Fruit fly (Drosophila melanogaster): ENCODE results near the gene stck.

The stck gene

DNA sequence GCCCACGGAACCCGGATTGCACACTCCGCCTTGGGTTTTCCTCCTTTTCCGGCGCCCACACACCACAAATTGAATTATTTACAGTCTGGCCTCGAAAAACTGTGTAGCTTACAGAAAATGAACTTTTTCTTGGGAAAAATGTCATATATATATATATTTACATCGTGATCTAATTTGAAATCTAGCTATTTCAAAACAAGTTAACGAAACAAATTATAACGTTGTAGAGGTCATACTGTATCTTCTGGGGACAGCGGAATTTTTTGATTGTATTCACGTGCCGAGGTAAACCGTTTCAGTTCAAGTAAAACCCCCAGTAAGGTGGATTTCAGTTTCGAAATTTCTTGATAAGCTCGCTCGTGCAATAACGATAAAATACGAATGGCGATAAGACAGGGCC is 2.3 kb upstream of the stck start:
- TF ChIP-seq kay (GFP tag; ENCODE audit: borderline replicate concordance) (peak; percentile 90), CG7101 (tag; optimal IDR thresholded peaks at IDR 0.05) (peak; percentile 76), toe (GFP tag; optimal IDR thresholded peaks at IDR 0.05) (no peak), CG14711 (tag; optimal IDR thresholded peaks at IDR 0.05) (peak; percentile 77), Clk (GFP tag; optimal IDR thresholded peaks at IDR 0.05) (no peak), Crg-1 (GFP tag; optimal IDR thresholded peaks at IDR 0.05) (no peak), tj (GFP tag; optimal IDR thresholded peaks at IDR 0.05) (peak; percentile 72), CG5204 (GFP tag; optimal IDR thresholded peaks at IDR 0.05) (no peak), CG7045 (GFP tag; optimal IDR thresholded peaks at IDR 0.05) (no peak), CG33017 (tag; optimal IDR thresholded peaks at IDR 0.05) (peak; percentile 55), ovo (GFP tag; optimal IDR thresholded peaks at IDR 0.05) (no peak), CG12768 (GFP tag; optimal IDR thresholded peaks at IDR 0.05) (no peak), pad (GFP tag; optimal IDR thresholded peaks at IDR 0.05) (peak; percentile 27), Mnt (GFP tag; optimal IDR thresholded peaks at IDR 0.05) (no peak), cnc (optimal IDR thresholded peaks at IDR 0.05) (no peak), CG1620 (GFP tag; optimal IDR thresholded peaks at IDR 0.05) (no peak), cic (GFP tag; optimal IDR thresholded peaks at IDR 0.05) (peak; percentile 32), bab1 (GFP tag; optimal IDR thresholded peaks at IDR 0.05) (peak; percentile 80), CG11617 (GFP tag; optimal IDR thresholded peaks at IDR 0.05) (no peak), Hr96 (GFP tag; optimal IDR thresholded peaks at IDR 0.05) (no peak)

dm6 chr3R:8354969-8355368 is 1.8 kb upstream of the stck start:
- TF ChIP-seq toe (GFP tag; optimal IDR thresholded peaks at IDR 0.05) (no peak), CG7045 (GFP tag; optimal IDR thresholded peaks at IDR 0.05) (peak; percentile 19), CG5204 (GFP tag; optimal IDR thresholded peaks at IDR 0.05) (peak; percentile 19)

DNA sequence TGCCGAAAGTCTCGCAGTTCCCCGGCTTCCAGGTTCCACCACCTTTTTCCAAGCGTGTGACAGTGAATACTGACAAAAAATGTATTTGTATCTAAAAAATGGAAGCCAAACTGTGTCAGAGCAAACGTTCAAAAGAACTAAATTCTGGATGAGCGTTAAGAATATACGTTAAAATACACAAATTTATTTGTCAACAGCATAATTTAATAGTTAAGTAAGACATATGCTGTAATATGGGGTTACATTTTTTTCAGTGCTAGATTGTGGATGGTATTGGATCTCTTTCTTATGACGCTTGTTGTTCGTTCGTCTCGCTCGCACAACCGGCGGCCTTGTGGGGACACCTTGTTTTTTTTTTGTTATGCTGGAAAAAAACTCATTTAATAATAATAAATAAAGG is 1.2 kb upstream of the stck start:
- no peak for TF ChIP-seq cic (GFP tag; optimal IDR thresholded peaks at IDR 0.05)
- TF ChIP-seq Crg-1 (GFP tag; optimal IDR thresholded peaks at IDR 0.05) = no peak
- peak; percentile 37 for TF ChIP-seq CG14711 (tag; optimal IDR thresholded peaks at IDR 0.05)
- peak; percentile 5 for TF ChIP-seq CG5204 (GFP tag; optimal IDR thresholded peaks at IDR 0.05)
- peak; percentile 1 for TF ChIP-seq Hr96 (GFP tag; optimal IDR thresholded peaks at IDR 0.05)
- TF ChIP-seq bab1 (GFP tag; optimal IDR thresholded peaks at IDR 0.05) = peak; percentile 18
- peak; percentile 0 for TF ChIP-seq CG7101 (tag; optimal IDR thresholded peaks at IDR 0.05)

DNA sequence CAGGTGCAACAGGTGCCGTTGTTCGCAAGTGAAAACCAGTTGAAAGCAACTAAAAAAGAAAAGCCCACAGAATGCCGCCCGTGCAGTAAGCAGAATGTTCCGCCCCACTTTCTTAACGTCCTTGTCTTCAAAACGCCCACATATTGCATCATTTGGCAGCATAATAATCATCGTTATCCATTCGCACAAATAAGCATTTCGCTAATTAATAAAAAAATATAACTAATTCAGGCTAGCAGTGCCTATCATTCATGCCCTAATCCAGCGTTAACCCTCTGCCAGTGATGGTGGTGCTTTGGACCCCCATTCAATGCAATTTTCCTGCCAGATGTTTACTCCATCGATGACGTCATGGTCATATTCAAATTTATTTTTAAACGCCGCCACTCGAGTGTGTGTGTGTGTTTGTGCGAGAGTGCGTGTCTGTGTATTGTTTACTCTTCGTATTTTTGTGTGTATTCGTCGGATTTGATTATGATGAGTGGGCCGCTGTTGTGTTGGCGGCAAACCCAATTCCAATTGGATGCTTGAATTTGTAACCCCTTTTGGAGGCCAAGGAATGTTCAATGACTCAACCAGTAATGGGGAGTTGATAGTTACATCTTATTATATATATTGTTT is 704 bp downstream of the stck start:
- no peak for TF ChIP-seq CG1620 (GFP tag; optimal IDR thresholded peaks at IDR 0.05)
- TF ChIP-seq cic (GFP tag; optimal IDR thresholded peaks at IDR 0.05) = peak; percentile 17
- TF ChIP-seq kay (GFP tag; ENCODE audit: borderline replicate concordance) = no peak

- no peak for TF ChIP-seq bab1 (GFP tag; optimal IDR thresholded peaks at IDR 0.05)
- peak; percentile 60 for TF ChIP-seq Mnt (GFP tag; optimal IDR thresholded peaks at IDR 0.05)
- TF ChIP-seq kay (GFP tag; ENCODE audit: borderline replicate concordance) = peak; percentile 93
- peak; percentile 69 for TF ChIP-seq tj (GFP tag; optimal IDR thresholded peaks at IDR 0.05)
- TF ChIP-seq cic (GFP tag; optimal IDR thresholded peaks at IDR 0.05) = no peak
Measured at dm6 chr3R:8358004-8358403, 1.2 kb downstream of the stck start.

dm6 chr3R:8362259-8362876 is 5.6 kb downstream of the stck start, which contains the start of the genes Veneno and CG7963:
TSS of gene Veneno (minus strand) at chr3R:8362554.
TSS of gene CG7963 (plus strand) at chr3R:8362826.
- TF ChIP-seq Crg-1 (GFP tag; optimal IDR thresholded peaks at IDR 0.05) (no peak), bab1 (GFP tag; optimal IDR thresholded peaks at IDR 0.05) (peak; percentile 4), Clk (GFP tag; optimal IDR thresholded peaks at IDR 0.05) (no peak), tj (GFP tag; optimal IDR thresholded peaks at IDR 0.05) (peak; percentile 65), ovo (GFP tag; optimal IDR thresholded peaks at IDR 0.05) (peak; percentile 68), CG5204 (GFP tag; optimal IDR thresholded peaks at IDR 0.05) (no peak), CG33017 (tag; optimal IDR thresholded peaks at IDR 0.05) (no peak), CG1620 (GFP tag; optimal IDR thresholded peaks at IDR 0.05) (no peak)

DNA sequence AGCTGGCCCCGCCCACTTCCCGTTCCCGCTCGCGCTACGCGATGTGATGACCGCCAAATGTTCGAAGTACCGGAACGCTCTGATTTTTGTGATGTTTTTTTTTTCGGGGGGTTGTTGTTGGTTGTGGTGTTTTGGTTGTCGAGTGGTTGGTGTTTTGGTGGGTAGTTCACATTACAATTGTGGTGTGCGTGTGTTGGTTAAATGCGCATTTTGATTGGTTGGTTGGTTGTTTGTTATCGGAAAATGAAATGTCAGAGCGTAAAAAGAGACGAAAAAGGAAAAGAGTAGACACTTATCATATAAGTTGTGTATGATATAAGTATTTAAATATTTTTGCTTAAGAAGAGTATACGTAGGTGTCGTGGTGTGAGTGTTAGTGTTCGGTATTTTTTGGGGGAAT is 11.8 kb downstream of the stck start:
- no peak for TF ChIP-seq ovo (GFP tag; optimal IDR thresholded peaks at IDR 0.05)

- TF ChIP-seq toe (GFP tag; optimal IDR thresholded peaks at IDR 0.05) = no peak
- no peak for TF ChIP-seq Mnt (GFP tag; optimal IDR thresholded peaks at IDR 0.05)
- no peak for TF ChIP-seq pad (GFP tag; optimal IDR thresholded peaks at IDR 0.05)
- TF ChIP-seq ovo (GFP tag; optimal IDR thresholded peaks at IDR 0.05) = no peak
- TF ChIP-seq CG12768 (GFP tag; optimal IDR thresholded peaks at IDR 0.05) = no peak
- no peak for TF ChIP-seq kay (GFP tag; ENCODE audit: borderline replicate concordance)
- no peak for TF ChIP-seq CG14711 (tag; optimal IDR thresholded peaks at IDR 0.05)
- TF ChIP-seq CG1620 (GFP tag; optimal IDR thresholded peaks at IDR 0.05) = no peak
- TF ChIP-seq CG11617 (GFP tag; optimal IDR thresholded peaks at IDR 0.05) = no peak
- TF ChIP-seq Clk (GFP tag; optimal IDR thresholded peaks at IDR 0.05) = no peak
- TF ChIP-seq CG7101 (tag; optimal IDR thresholded peaks at IDR 0.05) = no peak
- no peak for TF ChIP-seq CG33017 (tag; optimal IDR thresholded peaks at IDR 0.05)
- TF ChIP-seq CG5204 (GFP tag; optimal IDR thresholded peaks at IDR 0.05) = no peak
- no peak for TF ChIP-seq Crg-1 (GFP tag; optimal IDR thresholded peaks at IDR 0.05)
- TF ChIP-seq bab1 (GFP tag; optimal IDR thresholded peaks at IDR 0.05) = no peak
Measured at dm6 chr3R:8389636-8390035, 32.9 kb downstream of the stck start.

All from whole organism, adult.